Fruit fly (Drosophila melanogaster) whole organism, adult: ENCODE measurements around the gene RabX6.

Experiments
- CG11617 ChIP-seq: fragments of 200-800 bp; sonication (Bioruptor generic); optimal IDR thresholded peaks from 2 replicates; lab custom pipeline; 2017; ENCODE audit warnings: mild to moderate bottlenecking, missing biosample characterization, missing genetic modification reagents, missing genetic modification characterization
- CG14711 ChIP-seq: fragments of 200-800 bp; sonication (Bioruptor generic); optimal IDR thresholded peaks from 2 replicates; lab custom pipeline; 2018; ENCODE audit warnings: missing biosample characterization, mild to moderate bottlenecking, missing genetic modification characterization, moderate library complexity
- CG7045 ChIP-seq: fragments of 200-800 bp; sonication (Bioruptor generic); optimal IDR thresholded peaks from 2 replicates; lab custom pipeline; 2017; ENCODE audit warnings: missing biosample characterization, mild to moderate bottlenecking, missing genetic modification characterization
- CG7101 ChIP-seq: fragments of 200-800 bp; sonication (Bioruptor generic); optimal IDR thresholded peaks from 2 replicates; lab custom pipeline; 2018; ENCODE audit warnings: missing biosample characterization, mild to moderate bottlenecking, missing genetic modification characterization, moderate library complexity
- Crg-1 ChIP-seq: fragments of 200-800 bp; sonication (Bioruptor generic); optimal IDR thresholded peaks from 2 replicates; lab custom pipeline; 2016; ENCODE audit warnings: missing biosample characterization, missing genetic modification characterization
- bab1 ChIP-seq: fragments of 200-800 bp; sonication (Bioruptor generic); optimal IDR thresholded peaks from 3 replicates; lab custom pipeline; 2019; ENCODE audit warnings: missing biosample characterization, mild to moderate bottlenecking, missing genetic modification characterization, moderate library complexity
- kay ChIP-seq: fragments of 200-800 bp; sonication (Bioruptor generic); peaks from one replicate; lab custom pipeline; 2016; ENCODE audit warnings: missing biosample characterization, missing genetic modification characterization, borderline replicate concordance
- pad ChIP-seq: fragments of 200-800 bp; sonication (Bioruptor generic); optimal IDR thresholded peaks from 3 replicates; lab custom pipeline; 2017; ENCODE audit warnings: missing biosample characterization, missing genetic modification characterization, mild to moderate bottlenecking, moderate library complexity, missing genetic modification reagents

DNA sequence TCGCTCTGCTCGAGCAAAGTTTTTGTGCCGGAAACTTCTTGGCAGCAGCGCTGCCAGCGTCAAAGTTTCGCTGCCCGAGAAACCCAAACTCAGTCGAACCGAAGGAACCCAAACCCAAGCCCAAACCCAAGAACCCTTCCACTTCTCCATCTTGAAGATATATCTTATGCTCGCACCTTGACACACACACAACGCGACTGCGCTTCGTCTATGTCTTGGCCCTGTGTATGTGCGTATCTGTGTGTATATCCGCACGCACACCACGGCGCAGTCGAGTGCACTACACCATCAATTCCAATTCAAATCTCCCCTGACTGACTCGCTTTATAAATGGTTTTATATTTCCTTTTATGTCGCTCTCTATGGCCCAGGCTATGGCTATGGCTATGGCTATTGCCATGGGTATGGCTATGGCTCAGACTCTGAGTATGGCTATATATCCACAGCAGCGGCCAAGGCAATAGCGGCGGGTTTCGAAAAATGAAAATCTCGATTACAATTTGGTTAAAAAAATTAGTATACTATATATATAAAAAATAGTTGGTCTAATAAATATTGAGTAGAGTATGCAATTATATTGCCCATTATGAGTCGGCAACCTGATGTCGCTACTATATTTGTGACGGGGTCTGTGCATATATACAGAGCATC, 6.2 kb downstream of the RabX6 start:
- TF ChIP-seq pad (peak; percentile 11), CG14711 (tag; lab: Kevin White, UChicago) (peak; percentile 54), CG7045 (peak; percentile 63), Crg-1 (GFP tag; lab: Kevin White, UChicago) (no peak), CG7101 (tag; lab: Kevin White, UChicago) (peak; percentile 58), CG11617 (GFP tag; lab: Kevin White, UChicago) (no peak), kay (peak; percentile 32), bab1 (GFP tag; lab: Kevin White, UChicago) (no peak)
